Worm (Caenorhabditis elegans) whole organism, L2 larva: ENCODE data around the gene fbxa-176.
A peak's percentile ranks its signal among the peaks of the same experiment; 100 is the strongest.

Source experiments
- C34F6.9 ChIP-seq: fragments of 150-350 bp; optimal IDR thresholded peaks from 2 replicates; lab custom pipeline; 2014; ENCODE audit warnings: missing biosample characterization, missing genetic modification characterization
- R02D3.7 ChIP-seq: fragments of 150-350 bp; optimal IDR thresholded peaks from 2 replicates; lab custom pipeline; 2014; ENCODE audit warnings: missing biosample characterization, missing genetic modification characterization
- ZK546.5 ChIP-seq: sonication (generic microtip); optimal IDR thresholded peaks from 2 replicates; lab custom pipeline; 2017; ENCODE audit warnings: missing biosample characterization, missing genetic modification characterization
- alr-1 ChIP-seq: fragments of 150-350 bp; optimal IDR thresholded peaks from 2 replicates; lab custom pipeline; 2014; ENCODE audit warnings: missing biosample characterization, missing genetic modification characterization
- aly-2 ChIP-seq: fragments of 150-350 bp; optimal IDR thresholded peaks from 2 replicates; lab custom pipeline; 2014; ENCODE audit warnings: missing biosample characterization, missing genetic modification characterization
- blmp-1 ChIP-seq: sonication (generic microtip); optimal IDR thresholded peaks from 2 replicates; lab custom pipeline; 2017; ENCODE audit warnings: missing genetic modification characterization, mild to moderate bottlenecking, missing compliant biosample characterization, antibody characterized with exemption, moderate library complexity; ENCODE audit not compliant: insufficient read depth
- ceh-16 ChIP-seq: fragments of 150-350 bp; optimal IDR thresholded peaks from 2 replicates; lab custom pipeline; 2014; ENCODE audit warnings: missing biosample characterization, missing genetic modification characterization
- ceh-82 ChIP-seq: fragments of 150-350 bp; optimal IDR thresholded peaks from 2 replicates; lab custom pipeline; 2014; ENCODE audit warnings: missing biosample characterization, missing genetic modification characterization
- dmd-4 ChIP-seq: sonication (generic microtip); optimal IDR thresholded peaks from 2 replicates; lab custom pipeline; 2017; ENCODE audit warnings: missing biosample characterization, missing genetic modification characterization
- egl-27 ChIP-seq: sonication (generic microtip); optimal IDR thresholded peaks from 3 replicates; lab custom pipeline; 2017; ENCODE audit warnings: missing biosample characterization, missing genetic modification reagents, missing genetic modification characterization
- elt-3 ChIP-seq: sonication (generic microtip); optimal IDR thresholded peaks from 2 replicates; lab custom pipeline; 2017; ENCODE audit warnings: missing biosample characterization, missing genetic modification characterization
- gmeb-1 ChIP-seq: fragments of 150-350 bp; optimal IDR thresholded peaks from 2 replicates; lab custom pipeline; 2014; ENCODE audit warnings: missing biosample characterization, missing genetic modification characterization
- lin-11 ChIP-seq: fragments of 150-350 bp; sonication (generic microtip); optimal IDR thresholded peaks from 2 replicates; lab custom pipeline; 2014; ENCODE audit warnings: missing biosample characterization, missing genetic modification characterization, inconsistent platforms, mixed read lengths
- lin-13 ChIP-seq: fragments of 150-350 bp; optimal IDR thresholded peaks from 2 replicates; lab custom pipeline; 2014; ENCODE audit warnings: missing biosample characterization, missing genetic modification reagents, missing genetic modification characterization
- lsy-2 ChIP-seq, 2 experiments: fragments of 150-350 bp in 1 of 2; sonication (generic microtip) in 1 of 2; optimal IDR thresholded peaks; 2 replicates each; lab custom pipeline; 2014 to 2017; ENCODE audit warnings: missing biosample characterization in 2 of 2, missing genetic modification characterization in 2 of 2
- mbf-1 ChIP-seq: sonication (generic microtip); optimal IDR thresholded peaks from 2 replicates; lab custom pipeline; 2017; ENCODE audit warnings: missing biosample characterization, missing genetic modification characterization
- nhr-10 ChIP-seq: sonication (generic microtip); optimal IDR thresholded peaks from 2 replicates; lab custom pipeline; 2017; ENCODE audit warnings: missing biosample characterization, missing genetic modification characterization
- nhr-11 ChIP-seq: fragments of 150-350 bp; optimal IDR thresholded peaks from 2 replicates; lab custom pipeline; 2014; ENCODE audit warnings: missing biosample characterization, missing genetic modification characterization
- nhr-12 ChIP-seq: fragments of 150-350 bp; optimal IDR thresholded peaks from 2 replicates; lab custom pipeline; 2014; ENCODE audit warnings: missing biosample characterization, missing genetic modification characterization
- nhr-129 ChIP-seq: fragments of 150-350 bp; optimal IDR thresholded peaks from 2 replicates; lab custom pipeline; 2014; ENCODE audit warnings: missing biosample characterization, missing genetic modification characterization
- nhr-21 ChIP-seq: fragments of 150-350 bp; optimal IDR thresholded peaks from 2 replicates; lab custom pipeline; 2014; ENCODE audit warnings: missing biosample characterization, missing genetic modification characterization
- nhr-23 ChIP-seq: fragments of 150-350 bp; optimal IDR thresholded peaks from 2 replicates; lab custom pipeline; 2014; ENCODE audit warnings: missing biosample characterization, missing genetic modification reagents, missing genetic modification characterization
- nhr-6 ChIP-seq: fragments of 150-350 bp; optimal IDR thresholded peaks from 2 replicates; lab custom pipeline; 2014; ENCODE audit warnings: missing biosample characterization, missing genetic modification characterization
- nhr-77 ChIP-seq: fragments of 150-350 bp; optimal IDR thresholded peaks from 2 replicates; lab custom pipeline; 2014; ENCODE audit warnings: missing biosample characterization, missing genetic modification characterization
- peb-1 ChIP-seq: fragments of 150-350 bp; optimal IDR thresholded peaks from 2 replicates; lab custom pipeline; 2014; ENCODE audit warnings: missing biosample characterization, missing genetic modification characterization
- sem-4 ChIP-seq: fragments of 150-350 bp; optimal IDR thresholded peaks from 2 replicates; lab custom pipeline; 2014; ENCODE audit warnings: missing biosample characterization, missing genetic modification reagents, missing genetic modification characterization
- skn-1 ChIP-seq: sonication (generic microtip); optimal IDR thresholded peaks from 2 replicates; lab custom pipeline; 2017; ENCODE audit warnings: missing biosample characterization, missing genetic modification characterization
- sma-3 ChIP-seq: sonication (generic microtip); optimal IDR thresholded peaks from 2 replicates; lab custom pipeline; 2016; ENCODE audit warnings: missing genetic modification reagents, missing genetic modification characterization, missing compliant biosample characterization
- sma-9 ChIP-seq, 2 experiments: fragments of 150-350 bp in 1 of 2; sonication (generic microtip) in 1 of 2; optimal IDR thresholded peaks; 2 replicates each; lab custom pipeline; 2014 to 2016; ENCODE audit warnings: missing genetic modification characterization in 2 of 2, mild to moderate bottlenecking in 1 of 2, missing biosample characterization in 1 of 2, missing compliant biosample characterization in 1 of 2, missing genetic modification reagents in 1 of 2, moderate library complexity in 1 of 2
- snpc-4 ChIP-seq: fragments of 150-350 bp; optimal IDR thresholded peaks from 2 replicates; lab custom pipeline; 2014; ENCODE audit warnings: missing biosample characterization, missing genetic modification characterization
- unc-39 ChIP-seq: fragments of 150-350 bp; optimal IDR thresholded peaks from 2 replicates; lab custom pipeline; 2014; ENCODE audit warnings: missing biosample characterization, missing genetic modification characterization
- unc-55 ChIP-seq: fragments of 150-350 bp; sonication (generic microtip); optimal IDR thresholded peaks from 3 replicates; lab custom pipeline; 2014; ENCODE audit warnings: missing biosample characterization, missing genetic modification reagents, missing genetic modification characterization
- zag-1 ChIP-seq: fragments of 150-350 bp; optimal IDR thresholded peaks from 2 replicates; lab custom pipeline; 2014; ENCODE audit warnings: missing biosample characterization, missing genetic modification characterization
- ztf-1 ChIP-seq: fragments of 200-800 bp; sonication (Bioruptor generic); conservative IDR thresholded peaks from 2 replicates; pipeline ENCODE4 v1.3.6; 2022; ENCODE audit warnings: missing genetic modification characterization, missing compliant biosample characterization
- ztf-11 ChIP-seq: sonication (generic microtip); optimal IDR thresholded peaks from 2 replicates; lab custom pipeline; 2017; ENCODE audit warnings: missing biosample characterization, missing genetic modification characterization
- ztf-4 ChIP-seq: fragments of 150-350 bp; optimal IDR thresholded peaks from 2 replicates; lab custom pipeline; 2014; ENCODE audit warnings: missing biosample characterization, missing genetic modification characterization

fbxa-176 gene

DNA sequence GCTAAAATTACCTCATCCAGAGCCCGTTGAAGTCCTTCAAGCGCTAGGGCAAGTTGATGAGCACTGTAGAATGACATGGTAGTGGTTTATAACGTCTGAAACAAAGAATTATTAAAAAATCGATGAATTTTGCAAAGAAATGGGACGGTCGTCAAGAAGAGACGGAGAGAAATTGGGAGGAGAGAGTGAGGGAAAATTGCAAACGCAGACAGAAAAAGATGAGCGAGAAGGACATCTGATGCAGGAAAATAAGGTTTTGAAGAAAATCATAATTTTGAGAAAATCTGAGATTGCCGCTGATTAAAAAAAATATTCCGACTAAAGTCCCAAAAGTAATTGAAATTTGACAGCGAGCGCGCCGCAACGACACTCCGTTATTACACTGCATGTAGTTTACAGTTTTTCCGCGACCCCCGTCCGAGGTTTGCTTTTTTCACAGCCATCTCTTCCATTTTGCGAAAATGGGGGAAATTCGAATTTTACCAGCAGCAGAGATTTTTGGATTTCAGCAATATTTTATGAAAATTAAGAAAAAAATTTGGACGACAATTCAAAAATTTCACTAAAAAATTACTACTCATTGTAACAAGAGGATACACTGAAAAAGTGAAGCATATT is 11.1 kb upstream of the fbxa-176 start, which contains the start of gene C18D4.6:
TSS of gene C18D4.6 (minus strand) at position 97 of the 618 bp plus-strand sequence.
- TF ChIP-seq nhr-129 (tag; lab: Kevin White, UChicago) (peak; percentile 12), gmeb-1 (tag; lab: Kevin White, UChicago) (peak; percentile 43), unc-55 (peak; percentile 62), nhr-77 (no peak)

DNA sequence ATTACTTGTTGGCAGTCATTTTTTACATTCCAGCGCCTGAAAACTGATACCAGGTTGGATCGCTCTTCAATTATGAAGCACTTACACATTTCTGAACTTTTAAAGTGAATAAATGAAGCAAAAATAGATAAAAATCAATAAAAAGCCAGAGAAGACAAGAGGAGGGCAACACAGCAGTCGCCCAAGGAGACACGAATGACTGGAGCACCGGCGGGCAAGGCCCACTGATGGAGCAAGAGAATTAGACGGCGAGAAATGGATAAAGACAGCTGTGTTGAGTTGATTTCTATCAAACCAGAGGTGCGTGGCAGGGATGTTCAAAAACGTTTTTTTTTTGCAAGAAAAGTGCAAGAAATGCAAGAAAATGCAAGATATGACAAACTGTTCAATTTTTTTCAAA is 10.2 kb upstream of the fbxa-176 start:
- TF ChIP-seq sem-4 (tag; lab: Kevin White, UChicago) (no peak), zag-1 (tag; lab: Kevin White, UChicago) (no peak), snpc-4 (tag; lab: Kevin White, UChicago) (no peak), nhr-77 (no peak), nhr-21 (tag; lab: Kevin White, UChicago) (no peak), skn-1 (tag; lab: Kevin White, UChicago) (no peak), nhr-11 (tag; lab: Kevin White, UChicago) (no peak), ztf-11 (tag; lab: Kevin White, UChicago) (no peak), unc-39 (tag; lab: Kevin White, UChicago) (no peak), ZK546.5 (tag; lab: Kevin White, UChicago) (no peak), blmp-1 (tag; lab: Kevin White, UChicago) (no peak), nhr-6 (tag; lab: Kevin White, UChicago) (no peak), nhr-12 (tag; lab: Kevin White, UChicago) (no peak)
- TF ChIP-seq, all 48 proteins: peak for 0

DNA sequence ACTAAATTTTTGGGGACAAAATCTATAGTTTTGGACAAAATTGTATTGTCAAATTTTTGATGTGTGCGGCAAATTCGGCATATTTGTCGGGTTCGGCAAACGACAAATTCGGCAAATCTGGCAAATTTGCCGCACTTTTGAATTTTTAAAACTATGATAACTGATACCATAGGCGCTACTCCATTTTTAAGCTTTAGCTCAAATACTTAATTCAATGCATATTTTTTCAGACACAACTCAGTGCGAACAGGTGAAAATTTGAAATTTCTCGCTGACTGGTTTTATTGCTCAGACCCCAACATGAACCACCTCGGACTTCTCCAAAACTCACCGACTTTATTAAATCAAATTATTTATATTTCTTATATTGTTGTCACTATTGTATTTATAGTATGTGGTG is 9.2 kb upstream of the fbxa-176 start, which contains the start of gene srz-25:
TSS of gene srz-25 (plus strand) at position 301 of the 400 bp plus-strand sequence.
- TF ChIP-seq elt-3 (no peak), R02D3.7 (tag; lab: Kevin White, UChicago) (no peak), C34F6.9 (no peak), nhr-23 (tag; lab: Kevin White, UChicago) (no peak), dmd-4 (tag; lab: Kevin White, UChicago) (no peak), nhr-10 (tag; lab: Kevin White, UChicago) (no peak), sem-4 (tag; lab: Kevin White, UChicago) (no peak), aly-2 (tag; lab: Kevin White, UChicago) (no peak), nhr-77 (no peak), sma-9 (GFP tag; optimal IDR thresholded peaks at IDR 0.05; lab: Kevin White, UChicago) (no peak), sma-9 (tag; optimal IDR thresholded peaks at IDR 0.05; lab: Kevin White, UChicago) (no peak), ceh-82 (no peak), snpc-4 (tag; lab: Kevin White, UChicago) (no peak), nhr-129 (tag; lab: Kevin White, UChicago) (no peak), nhr-6 (tag; lab: Kevin White, UChicago) (no peak), blmp-1 (tag; lab: Kevin White, UChicago) (no peak), sma-3 (GFP tag; lab: Kevin White, UChicago) (no peak), ztf-1 (GFP tag; lab: Robert Waterston, UW) (no peak), ZK546.5 (tag; lab: Kevin White, UChicago) (no peak), nhr-12 (tag; lab: Kevin White, UChicago) (no peak)

DNA sequence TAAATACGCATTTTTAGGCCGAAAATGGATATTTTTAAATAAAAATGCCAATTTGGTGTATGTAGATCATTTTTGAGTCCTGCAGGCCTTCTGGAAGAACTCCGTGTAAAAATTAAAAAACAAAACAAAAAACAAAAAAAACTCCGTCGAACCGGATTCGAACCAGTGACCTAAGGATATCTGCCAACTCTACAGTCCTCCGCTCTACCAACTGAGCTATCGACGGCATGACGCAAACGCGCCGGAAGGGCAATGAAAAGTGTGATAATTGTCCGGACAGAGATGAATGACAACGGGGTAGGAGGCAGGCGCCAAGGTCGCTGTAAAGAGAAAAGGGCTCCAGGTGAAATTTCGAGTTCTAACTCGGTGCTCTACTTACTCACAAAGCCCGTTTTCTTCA is 7.2 kb upstream of the fbxa-176 start:
- TF ChIP-seq ceh-16 (tag; lab: Kevin White, UChicago) (no peak), mbf-1 (tag; lab: Kevin White, UChicago) (no peak), ztf-4 (no peak), aly-2 (tag; lab: Kevin White, UChicago) (no peak), lsy-2 (tag; optimal IDR thresholded peaks at IDR 0.05; lab: Kevin White, UChicago) (no peak), lin-13 (GFP tag; lab: Kevin White, UChicago) (no peak), nhr-23 (tag; lab: Kevin White, UChicago) (no peak), unc-39 (tag; lab: Kevin White, UChicago) (no peak), egl-27 (tag; lab: Kevin White, UChicago) (no peak), nhr-10 (tag; lab: Kevin White, UChicago) (no peak), lin-11 (tag; lab: Kevin White, UChicago) (no peak), sma-3 (GFP tag; lab: Kevin White, UChicago) (no peak), alr-1 (tag; lab: Kevin White, UChicago) (no peak), snpc-4 (tag; lab: Kevin White, UChicago) (no peak), nhr-77 (no peak), ztf-1 (GFP tag; lab: Robert Waterston, UW) (no peak), nhr-11 (tag; lab: Kevin White, UChicago) (no peak), blmp-1 (tag; lab: Kevin White, UChicago) (no peak), peb-1 (tag; lab: Kevin White, UChicago) (no peak)
- TF ChIP-seq, all 48 proteins: peak for 0
